Worm (Caenorhabditis elegans): ENCODE data around the gene ced-11.

The ced-11 gene

ce11 chrIII:9153809-9154208 lies 34.5 kb downstream of the ced-11 start, which contains the start of gene nhl-1:
TSS of gene nhl-1 (minus strand) at chrIII:9153909.
- TF ChIP-seq unc-62 (GFP tag; optimal IDR thresholded peaks at IDR 0.05) = no peak
- TF ChIP-seq sptf-2 (GFP tag; optimal IDR thresholded peaks at IDR 0.05) = no peak
- TF ChIP-seq hrde-1 (tag; optimal IDR thresholded peaks at IDR 0.05; ENCODE audit: borderline replicate concordance) = no peak
- TF ChIP-seq Y53G8AR.9 (GFP tag; conservative IDR thresholded peaks at IDR 0.05) = no peak
- TF ChIP-seq die-1 (tag; optimal IDR thresholded peaks at IDR 0.05) = no peak
- no peak for TF ChIP-seq zim-3 (tag; optimal IDR thresholded peaks at IDR 0.05)
- no peak for TF ChIP-seq lin-40 (tag; optimal IDR thresholded peaks at IDR 0.05)
- no peak for TF ChIP-seq nhr-80 (tag; optimal IDR thresholded peaks at IDR 0.05)
- TF ChIP-seq egl-44 (GFP tag; IDR thresholded peaks at IDR 0.05) = no peak
- no peak for TF ChIP-seq snpc-4 (GFP tag; optimal IDR thresholded peaks at IDR 0.05)
- no peak for TF ChIP-seq snpc-4 (tag; optimal IDR thresholded peaks at IDR 0.05)
- TF ChIP-seq ceh-79 (tag; optimal IDR thresholded peaks at IDR 0.05) = no peak
- TF ChIP-seq efl-1 (GFP tag; optimal IDR thresholded peaks at IDR 0.05) = no peak
- no peak for TF ChIP-seq cebp-2 (GFP tag; IDR thresholded peaks at IDR 0.05)
- no peak for TF ChIP-seq lir-1 (GFP tag; conservative IDR thresholded peaks at IDR 0.05)
- no peak for TF ChIP-seq ceh-27 (GFP tag; optimal IDR thresholded peaks at IDR 0.05)
- no peak for TF ChIP-seq F39B2.1 (GFP tag; IDR thresholded peaks at IDR 0.05)
- no peak for TF ChIP-seq Y95B8A.8 (GFP tag; IDR thresholded peaks at IDR 0.05)
- no peak for TF ChIP-seq ceh-58 (GFP tag; IDR thresholded peaks at IDR 0.05)
- no peak for TF ChIP-seq F57A8.1 (GFP tag; optimal IDR thresholded peaks at IDR 0.05)

- TF ChIP-seq ZK185.1 (tag; optimal IDR thresholded peaks at IDR 0.05; ENCODE audit: poor library complexity, severe bottlenecking) (no peak), unc-130 (GFP tag; optimal IDR thresholded peaks at IDR 0.05) (no peak), B0035.1 (tag; optimal IDR thresholded peaks at IDR 0.05) (no peak), Y56A3A.18 (GFP tag; IDR thresholded peaks at IDR 0.05) (no peak), ets-4 (GFP tag; optimal IDR thresholded peaks at IDR 0.05) (no peak), K11D2.4 (GFP tag; IDR thresholded peaks at IDR 0.05) (no peak), ztf-6 (GFP tag; IDR thresholded peaks at IDR 0.05) (no peak), F52B5.7 (tag; optimal IDR thresholded peaks at IDR 0.05) (no peak), lin-40 (tag; optimal IDR thresholded peaks at IDR 0.05) (no peak), mcd-1 (GFP tag; IDR thresholded peaks at IDR 0.05) (no peak), attf-3 (GFP tag; conservative IDR thresholded peaks at IDR 0.05) (no peak), F57A8.1 (GFP tag; optimal IDR thresholded peaks at IDR 0.05) (no peak), hmg-1.2 (GFP tag; IDR thresholded peaks at IDR 0.05) (no peak), fkh-3 (tag; optimal IDR thresholded peaks at IDR 0.05) (no peak), snpc-1.1 (tag; optimal IDR thresholded peaks at IDR 0.05; ENCODE audit: insufficient read depth) (no peak)
Measured at ce11 chrIII:9154766-9155165, 35.4 kb downstream of the ced-11 start, which contains the start of gene irld-34. TSS of gene irld-34 (plus strand) at chrIII:9155066.

ce11 chrIII:9161553-9161952 lies 42.2 kb downstream of the ced-11 start, which contains the start of gene ptr-9:
TSS of gene ptr-9 (minus strand) at chrIII:9161653.
- TF ChIP-seq ekl-4 (GFP tag; IDR thresholded peaks at IDR 0.05) (no peak), Y67H2A.10 (GFP tag; conservative IDR thresholded peaks at IDR 0.05) (no peak), nhr-90 (tag; optimal IDR thresholded peaks at IDR 0.05) (no peak), athp-1 (tag; optimal IDR thresholded peaks at IDR 0.05) (no peak), ztf-18 (tag; optimal IDR thresholded peaks at IDR 0.05) (no peak), F55B11.4 (tag; optimal IDR thresholded peaks at IDR 0.05; ENCODE audit: borderline replicate concordance, insufficient read depth) (no peak), C17E4.6 (GFP tag; IDR thresholded peaks at IDR 0.05) (no peak), mel-28 (tag; optimal IDR thresholded peaks at IDR 0.05; ENCODE audit: borderline replicate concordance) (no peak), F33H1.4 (GFP tag; IDR thresholded peaks at IDR 0.05) (no peak), nhr-80 (tag; optimal IDR thresholded peaks at IDR 0.05) (no peak), nhr-27 (tag; optimal IDR thresholded peaks at IDR 0.05) (no peak), fkh-3 (tag; optimal IDR thresholded peaks at IDR 0.05) (no peak), tlf-1 (GFP tag; optimal IDR thresholded peaks at IDR 0.05) (no peak), ceh-79 (tag; optimal IDR thresholded peaks at IDR 0.05) (no peak), madf-10 (tag; optimal IDR thresholded peaks at IDR 0.05) (no peak), ccch-3 (GFP tag; optimal IDR thresholded peaks at IDR 0.05) (no peak), hlh-26 (GFP tag; conservative IDR thresholded peaks at IDR 0.05) (no peak)
